Fruit fly (Drosophila melanogaster) whole organism: ENCODE measurements around the gene Nufip.
A peak's percentile ranks its signal among the peaks of the same experiment; 100 is the strongest.

Source experiments
- Dll ChIP-seq: fragments of >200 bp; optimal IDR thresholded peaks from 2 replicates; lab custom pipeline; 2017
- EcR ChIP-seq, 2 experiments: fragments of >200 bp; optimal IDR thresholded peaks; 2 replicates each; lab custom pipeline; 2017; ENCODE audit warnings: missing biosample characterization in 2 of 2, missing genetic modification characterization in 2 of 2, missing genetic modification reagents in 2 of 2
- psq ChIP-seq: fragments of >200 bp; optimal IDR thresholded peaks from 2 replicates; lab custom pipeline; 2017

dm6 chr3L:18758894-18759569 lies 10.9 kb upstream of the Nufip start:
- no peak for TF ChIP-seq psq (lab: Kevin White, UChicago)
- TF ChIP-seq EcR (GFP tag; optimal IDR thresholded peaks at IDR 0.05; lab: Kevin White, UChicago): no peak
- peak; percentile 82 for TF ChIP-seq Dll (lab: Kevin White, UChicago)
